Fruit fly (Drosophila melanogaster) whole organism, embryonic: ENCODE results near the gene CG18213.
A peak's percentile ranks its signal among the peaks of the same experiment; 100 is the strongest.

Source experiments
- ATbp ChIP-seq: fragments of 200-800 bp; sonication (Bioruptor generic); optimal IDR thresholded peaks from 2 replicates; lab custom pipeline; 2017; ENCODE audit warnings: missing biosample characterization, mild to moderate bottlenecking, missing genetic modification characterization, missing genetic modification reagents
- Adf1 ChIP-seq: fragments of 200-800 bp; sonication (Bioruptor generic); IDR thresholded peaks from 2 replicates; pipeline ENCODE4 v1.3.6; 2022; ENCODE audit warnings: missing biosample characterization, missing genetic modification characterization
- Blimp-1 ChIP-seq: fragments of 200-800 bp; sonication (Bioruptor generic); optimal IDR thresholded peaks from 3 replicates; lab custom pipeline; 2018; ENCODE audit warnings: missing biosample characterization, missing genetic modification characterization, mild to moderate bottlenecking, moderate library complexity, missing genetic modification reagents
- CG10267 ChIP-seq: fragments of 200-800 bp; sonication (Bioruptor generic); optimal IDR thresholded peaks from 2 replicates; lab custom pipeline; 2018; ENCODE audit warnings: missing biosample characterization, mild to moderate bottlenecking, missing genetic modification characterization, moderate library complexity
- CG10462 ChIP-seq: fragments of 200-800 bp; sonication (Bioruptor generic); optimal IDR thresholded peaks from 2 replicates; lab custom pipeline; 2016; ENCODE audit warnings: missing biosample characterization, missing genetic modification characterization
- CG11695 ChIP-seq: fragments of 200-800 bp; sonication (Bioruptor generic); IDR thresholded peaks from 3 replicates; pipeline ENCODE4 v1.3.6; 2022; ENCODE audit warnings: missing biosample characterization, missing genetic modification characterization
- CG11696 ChIP-seq: fragments of 200-800 bp; sonication (Bioruptor generic); IDR thresholded peaks from 2 replicates; pipeline ENCODE4 v1.3.6; 2022; ENCODE audit warnings: missing biosample characterization, missing genetic modification characterization
- CG16779 ChIP-seq: fragments of 200-800 bp; sonication (Bioruptor generic); IDR thresholded peaks from 2 replicates; pipeline ENCODE4 v1.3.6; 2022; ENCODE audit warnings: missing biosample characterization, missing genetic modification characterization
- CG17359 ChIP-seq: fragments of 200-800 bp; sonication (Bioruptor generic); optimal IDR thresholded peaks from 3 replicates; lab custom pipeline; 2018; ENCODE audit warnings: missing biosample characterization, mild to moderate bottlenecking, missing genetic modification characterization, moderate library complexity
- CG17385 ChIP-seq: fragments of 200-800 bp; sonication (Bioruptor generic); optimal IDR thresholded peaks from 3 replicates; lab custom pipeline; 2018; ENCODE audit warnings: missing biosample characterization, mild to moderate bottlenecking, missing genetic modification characterization
- CG17568 ChIP-seq: fragments of 200-800 bp; sonication (Bioruptor generic); optimal IDR thresholded peaks from 2 replicates; lab custom pipeline; 2018; ENCODE audit warnings: missing biosample characterization, mild to moderate bottlenecking, missing genetic modification characterization, moderate library complexity
- CG18764 ChIP-seq: fragments of 200-800 bp; sonication (Bioruptor generic); optimal IDR thresholded peaks from 3 replicates; lab custom pipeline; 2016; ENCODE audit warnings: missing biosample characterization, missing genetic modification characterization
- CG2120 ChIP-seq: fragments of 200-800 bp; sonication (Bioruptor generic); optimal IDR thresholded peaks from 3 replicates; lab custom pipeline; 2016; ENCODE audit warnings: missing biosample characterization, missing genetic modification characterization
- CG2199 ChIP-seq: fragments of 200-800 bp; sonication (Bioruptor generic); IDR thresholded peaks from 3 replicates; pipeline ENCODE4 v1.3.6; 2022; ENCODE audit warnings: missing biosample characterization, missing genetic modification characterization
- CG30020 ChIP-seq: fragments of 200-800 bp; optimal IDR thresholded peaks from 2 replicates; lab custom pipeline; 2019; ENCODE audit warnings: missing biosample characterization, mild to moderate bottlenecking, missing genetic modification characterization, moderate library complexity
- CG31441 ChIP-seq: fragments of 200-800 bp; sonication (Bioruptor generic); IDR thresholded peaks from 2 replicates; pipeline ENCODE4 v1.3.6; 2022; ENCODE audit warnings: missing biosample characterization, missing genetic modification characterization
- CG3163 ChIP-seq: fragments of 200-800 bp; sonication (Bioruptor generic); optimal IDR thresholded peaks from 3 replicates; lab custom pipeline; 2016; ENCODE audit warnings: missing biosample characterization, missing genetic modification characterization
- CG32532 ChIP-seq: fragments of 200-800 bp; sonication (Bioruptor generic); IDR thresholded peaks from 2 replicates; pipeline ENCODE4 v1.3.6; 2022; ENCODE audit warnings: missing biosample characterization, missing genetic modification characterization
- CG33557 ChIP-seq: fragments of 200-800 bp; sonication (Bioruptor generic); optimal IDR thresholded peaks from 2 replicates; lab custom pipeline; 2019; ENCODE audit warnings: missing biosample characterization, mild to moderate bottlenecking, missing genetic modification characterization, moderate library complexity
- CG34376 ChIP-seq: fragments of 200-800 bp; sonication (Bioruptor generic); optimal IDR thresholded peaks from 2 replicates; lab custom pipeline; 2018; ENCODE audit warnings: missing biosample characterization, mild to moderate bottlenecking, missing genetic modification characterization
- CG7786 ChIP-seq: fragments of 200-800 bp; sonication (Bioruptor generic); optimal IDR thresholded peaks from 2 replicates; lab custom pipeline; 2016; ENCODE audit warnings: missing biosample characterization, missing genetic modification characterization
- CG7963 ChIP-seq: fragments of 200-800 bp; sonication (Bioruptor generic); IDR thresholded peaks from 3 replicates; pipeline ENCODE4 v1.3.6; 2022; ENCODE audit warnings: missing biosample characterization, missing genetic modification characterization; ENCODE audit not compliant: partially characterized antibody
- CG9727 ChIP-seq: fragments of 200-800 bp; sonication (Bioruptor generic); optimal IDR thresholded peaks from 3 replicates; lab custom pipeline; 2017; ENCODE audit warnings: missing biosample characterization, mild to moderate bottlenecking, missing genetic modification characterization
- Ets65A ChIP-seq: fragments of 200-800 bp; sonication (Bioruptor generic); peaks from one replicate; lab custom pipeline; 2016; ENCODE audit warnings: missing biosample characterization, missing genetic modification characterization
- Fer2 ChIP-seq: fragments of 200-800 bp; sonication (Bioruptor generic); optimal IDR thresholded peaks from 2 replicates; lab custom pipeline; 2018; ENCODE audit warnings: missing biosample characterization, mild to moderate bottlenecking, missing genetic modification characterization, moderate library complexity
- HLH4C ChIP-seq: fragments of 200-800 bp; sonication (Bioruptor generic); IDR thresholded peaks from 3 replicates; pipeline ENCODE4 v1.3.6; 2022; ENCODE audit warnings: missing biosample characterization, missing genetic modification characterization; ENCODE audit not compliant: partially characterized antibody
- Jarid2 ChIP-seq: fragments of 200-800 bp; sonication (Bioruptor generic); optimal IDR thresholded peaks from 3 replicates; lab custom pipeline; 2017; ENCODE audit warnings: mild to moderate bottlenecking, missing biosample characterization, missing genetic modification reagents, missing genetic modification characterization
- Lim3 ChIP-seq: fragments of 200-800 bp; sonication (Bioruptor generic); IDR thresholded peaks from 2 replicates; pipeline ENCODE4 v1.3.6; 2022; ENCODE audit warnings: missing biosample characterization, missing genetic modification characterization
- Lpt ChIP-seq: fragments of >200 bp; optimal IDR thresholded peaks from 2 replicates; lab custom pipeline; 2018; ENCODE audit warnings: missing biosample characterization, missing genetic modification characterization
- Med ChIP-seq: fragments of 200-800 bp; sonication (Bioruptor generic); peaks from one replicate; lab custom pipeline; 2016; ENCODE audit warnings: missing biosample characterization, missing genetic modification characterization, mild to moderate bottlenecking, inconsistent platforms, moderate library complexity
- NC2α ChIP-seq: fragments of 200-800 bp; sonication (Bioruptor generic); optimal IDR thresholded peaks from 2 replicates; lab custom pipeline; 2016; ENCODE audit warnings: missing biosample characterization, missing genetic modification characterization
- NK7.1 ChIP-seq: fragments of 200-800 bp; sonication (Bioruptor generic); optimal IDR thresholded peaks from 3 replicates; lab custom pipeline; 2016; ENCODE audit warnings: missing biosample characterization, missing genetic modification characterization
- Opbp ChIP-seq: fragments of 200-800 bp; sonication (Bioruptor generic); IDR thresholded peaks from 3 replicates; pipeline ENCODE4 v1.3.6; 2022; ENCODE audit warnings: missing biosample characterization, missing genetic modification characterization; ENCODE audit not compliant: partially characterized antibody
- Six4 ChIP-seq: fragments of 200-800 bp; sonication (Bioruptor generic); optimal IDR thresholded peaks from 2 replicates; lab custom pipeline; 2016; ENCODE audit warnings: missing biosample characterization, missing genetic modification characterization
- Trl ChIP-seq, 3 experiments: fragments of >200 bp in 2 of 3; fragments of 200-800 bp in 1 of 3; sonication (Bioruptor generic) in 1 of 3; optimal IDR thresholded peaks; 2 replicates in 1 of 3; 3 replicates in 2 of 3; lab custom pipeline; 2016 to 2017; ENCODE audit warnings: missing biosample characterization in 1 of 3, missing genetic modification characterization in 1 of 3
- bowl ChIP-seq: fragments of 200-800 bp; sonication (Bioruptor generic); IDR thresholded peaks from 2 replicates; pipeline ENCODE4 v1.3.6; 2022; ENCODE audit warnings: missing biosample characterization, missing genetic modification characterization
- cg ChIP-seq: fragments of 200-800 bp; sonication (Bioruptor generic); optimal IDR thresholded peaks from 3 replicates; lab custom pipeline; 2019; ENCODE audit warnings: missing biosample characterization, mild to moderate bottlenecking, missing genetic modification characterization, moderate library complexity
- chinmo ChIP-seq: fragments of 200-800 bp; sonication (Bioruptor generic); IDR thresholded peaks from 4 replicates; pipeline ENCODE4 v1.3.6; 2022; ENCODE audit warnings: missing biosample characterization, missing genetic modification characterization; ENCODE audit not compliant: partially characterized antibody
- ci ChIP-seq: fragments of 200-800 bp; sonication (Bioruptor generic); IDR thresholded peaks from 3 replicates; pipeline ENCODE4 v1.3.6; 2022; ENCODE audit warnings: missing biosample characterization, missing genetic modification characterization
- her ChIP-seq: fragments of 200-800 bp; sonication (Bioruptor generic); optimal IDR thresholded peaks from 2 replicates; lab custom pipeline; 2016; ENCODE audit warnings: missing biosample characterization, missing genetic modification characterization
- inv ChIP-seq: fragments of 200-800 bp; sonication (Bioruptor generic); IDR thresholded peaks from 2 replicates; pipeline ENCODE4 v1.3.6; 2022; ENCODE audit warnings: missing biosample characterization, missing genetic modification characterization; ENCODE audit not compliant: partially characterized antibody
- kah ChIP-seq: fragments of 200-800 bp; sonication (Bioruptor generic); optimal IDR thresholded peaks from 2 replicates; lab custom pipeline; 2018; ENCODE audit warnings: missing biosample characterization, mild to moderate bottlenecking, missing genetic modification characterization
- lov ChIP-seq, 2 experiments: fragments of 200-800 bp in 1 of 2; fragments of >200 bp in 1 of 2; sonication (Bioruptor generic) in 1 of 2; IDR thresholded peaks in 1 of 2; optimal IDR thresholded peaks in 1 of 2; 2 replicates in 1 of 2; 3 replicates in 1 of 2; pipeline versions ENCODE4 v1.3.6 to Lab custom; 2017 to 2022; ENCODE audit warnings: missing biosample characterization in 1 of 2, missing genetic modification characterization in 1 of 2
- repo ChIP-seq: fragments of 200-800 bp; sonication (Bioruptor generic); optimal IDR thresholded peaks from 2 replicates; lab custom pipeline; 2016; ENCODE audit warnings: missing biosample characterization, missing genetic modification characterization
- rib ChIP-seq: fragments of 200-800 bp; sonication (Bioruptor generic); IDR thresholded peaks from 2 replicates; pipeline ENCODE4 v1.3.6; 2022; ENCODE audit warnings: missing biosample characterization, missing genetic modification characterization
- tap ChIP-seq: fragments of 200-800 bp; optimal IDR thresholded peaks from 3 replicates; lab custom pipeline; 2019; ENCODE audit warnings: missing biosample characterization, mild to moderate bottlenecking, missing genetic modification characterization, moderate library complexity
- tll ChIP-seq, 2 experiments: fragments of 200-800 bp in 1 of 2; fragments of >200 bp in 1 of 2; sonication (Bioruptor generic) in 1 of 2; optimal IDR thresholded peaks; 2 replicates each; lab custom pipeline; 2017 to 2019; ENCODE audit warnings: missing biosample characterization in 2 of 2, missing genetic modification characterization in 2 of 2, mild to moderate bottlenecking in 1 of 2, moderate library complexity in 1 of 2
- vnd ChIP-seq: fragments of 200-800 bp; sonication (Bioruptor generic); IDR thresholded peaks from 3 replicates; pipeline ENCODE4 v1.3.6; 2022; ENCODE audit warnings: missing biosample characterization, missing genetic modification characterization; ENCODE audit not compliant: partially characterized antibody
- zfh2 ChIP-seq: fragments of 200-800 bp; sonication (Bioruptor generic); optimal IDR thresholded peaks from 2 replicates; lab custom pipeline; 2016; ENCODE audit warnings: missing biosample characterization, missing genetic modification characterization

CG18213 gene

dm6 chr3R:17054528-17054927, 14.5 kb upstream of the CG18213 start:
- peak; percentile 55 for TF ChIP-seq cg (GFP tag; lab: Kevin White, UChicago)
- no peak for TF ChIP-seq CG11695
- no peak for TF ChIP-seq inv
- TF ChIP-seq CG34376 (GFP tag; lab: Kevin White, UChicago): no peak
- TF ChIP-seq CG33557 (GFP tag; lab: Kevin White, UChicago): no peak
- 0 out of 3 replicates have a peak, but pooled peaks have one; percentile 3 for TF ChIP-seq HLH4C (GFP tag; lab: Robert Waterston, UW)
- TF ChIP-seq ATbp (GFP tag; lab: Kevin White, UChicago): no peak
- no peak for TF ChIP-seq tll (GFP tag; optimal IDR thresholded peaks at IDR 0.05; lab: Kevin White, UChicago)
- no peak for TF ChIP-seq NC2α (GFP tag; lab: Kevin White, UChicago)
- no peak for TF ChIP-seq CG7786 (GFP tag; lab: Kevin White, UChicago)
- TF ChIP-seq CG32532: no peak
- peak; percentile 20 for TF ChIP-seq CG2120 (GFP tag; lab: Kevin White, UChicago)
- no peak for TF ChIP-seq NK7.1 (GFP tag; lab: Kevin White, UChicago)
- no peak for TF ChIP-seq CG18764 (GFP tag; lab: Kevin White, UChicago)
- TF ChIP-seq Adf1 (GFP tag; lab: Robert Waterston, UW): peak; percentile 67
- no peak for TF ChIP-seq CG16779 (GFP tag; lab: Robert Waterston, UW)
- no peak for TF ChIP-seq CG31441 (GFP tag; lab: Robert Waterston, UW)
- TF ChIP-seq Lpt (GFP tag; lab: Kevin White, UChicago): no peak
- TF ChIP-seq bowl (GFP tag; lab: Robert Waterston, UW): no peak
- no peak for TF ChIP-seq Fer2 (tag; lab: Kevin White, UChicago)
- no peak for TF ChIP-seq vnd (GFP tag; lab: Robert Waterston, UW)
- TF ChIP-seq repo: no peak
- 0 out of 3 replicates have a peak, but pooled peaks have one; percentile 14 for TF ChIP-seq CG7963 (GFP tag; lab: Robert Waterston, UW)
- no peak for TF ChIP-seq CG30020 (tag; lab: Kevin White, UChicago)
- TF ChIP-seq CG10462: no peak
- no peak for TF ChIP-seq Six4
- TF ChIP-seq Lim3: no peak
- TF ChIP-seq ci (GFP tag; lab: Robert Waterston, UW): no peak
- TF ChIP-seq zfh2 (GFP tag; lab: Kevin White, UChicago): no peak
- TF ChIP-seq Blimp-1 (GFP tag; lab: Kevin White, UChicago): no peak
- no peak for TF ChIP-seq CG9727 (GFP tag; lab: Kevin White, UChicago)
- peak; percentile 38 for TF ChIP-seq Med (GFP tag; lab: Kevin White, UChicago)
- TF ChIP-seq CG17568 (GFP tag; lab: Kevin White, UChicago): no peak
- 0 out of 4 replicates have a peak, but pooled peaks have one; percentile 64 for TF ChIP-seq chinmo (GFP tag; lab: Robert Waterston, UW)
- TF ChIP-seq lov (optimal IDR thresholded peaks at IDR 0.05; lab: Kevin White, UChicago): no peak
- TF ChIP-seq lov (GFP tag; IDR thresholded peaks at IDR 0.05; lab: Robert Waterston, UW): no peak

dm6 chr3R:17053415-17054177, 13.6 kb upstream of the CG18213 start, which contains the start of gene Dad:
Dad (plus strand) TSS chr3R:17054007.
- peak; percentile 94 for TF ChIP-seq Jarid2 (GFP tag; lab: Kevin White, UChicago)
- 0 out of 2 replicates have a peak, but pooled peaks have one; percentile 16 for TF ChIP-seq rib (GFP tag; lab: Robert Waterston, UW)
- TF ChIP-seq Ets65A (GFP tag; lab: Kevin White, UChicago): no peak
- peak; percentile 12 for TF ChIP-seq kah (GFP tag; lab: Kevin White, UChicago)
- peak; percentile 11; the same call in 1 of the 3 replicates for TF ChIP-seq CG2199 (GFP tag; lab: Robert Waterston, UW)
- TF ChIP-seq CG11696 (GFP tag; lab: Robert Waterston, UW): no peak
- peak; percentile 99 to 100 for TF ChIP-seq Trl (optimal IDR thresholded peaks at IDR 0.05; lab: Kevin White, UChicago)
- TF ChIP-seq Trl (GFP tag; optimal IDR thresholded peaks at IDR 0.05; lab: Kevin White, UChicago): peak; percentile 77
- peak; percentile 34 for TF ChIP-seq CG3163 (GFP tag; lab: Kevin White, UChicago)
- TF ChIP-seq CG17385: peak; percentile 32
- 0 out of 3 replicates have a peak, but pooled peaks have one; percentile 50 for TF ChIP-seq Opbp (GFP tag; lab: Robert Waterston, UW)
- peak; percentile 97 for TF ChIP-seq CG10267
- peak; percentile 20 for TF ChIP-seq CG17359 (tag; lab: Kevin White, UChicago)
- TF ChIP-seq her (GFP tag; lab: Kevin White, UChicago): peak; percentile 24
- TF ChIP-seq tap (tag; lab: Kevin White, UChicago): no peak
